Fruit fly (Drosophila melanogaster) whole organism, embryonic: ENCODE results near the gene CG9269.

Experiments used
- CG10654 ChIP-seq: fragments of 200-800 bp; sonication (Bioruptor generic); optimal IDR thresholded peaks from 2 replicates; lab custom pipeline; 2016; ENCODE audit warnings: missing biosample characterization, missing genetic modification characterization
- CG11695 ChIP-seq: fragments of 200-800 bp; sonication (Bioruptor generic); IDR thresholded peaks from 3 replicates; pipeline ENCODE4 v1.3.6; 2022; ENCODE audit warnings: missing biosample characterization, missing genetic modification characterization
- CG12219 ChIP-seq: fragments of 200-800 bp; sonication (Bioruptor generic); optimal IDR thresholded peaks from 3 replicates; lab custom pipeline; 2018; ENCODE audit warnings: missing biosample characterization, mild to moderate bottlenecking, missing genetic modification characterization
- CG12744 ChIP-seq: fragments of 200-800 bp; sonication (Bioruptor generic); optimal IDR thresholded peaks from 2 replicates; lab custom pipeline; 2016; ENCODE audit warnings: missing biosample characterization, missing genetic modification characterization
- CG13123 ChIP-seq: fragments of 200-800 bp; sonication (Bioruptor generic); optimal IDR thresholded peaks from 2 replicates; lab custom pipeline; 2016; ENCODE audit warnings: missing biosample characterization, missing genetic modification characterization
- CG13894 ChIP-seq: fragments of 200-800 bp; sonication (Bioruptor generic); optimal IDR thresholded peaks from 3 replicates; lab custom pipeline; 2018; ENCODE audit warnings: missing biosample characterization, mild to moderate bottlenecking, missing genetic modification characterization, moderate library complexity
- CG14965 ChIP-seq: fragments of 200-800 bp; sonication (Bioruptor generic); optimal IDR thresholded peaks from 2 replicates; lab custom pipeline; 2016; ENCODE audit warnings: missing biosample characterization, missing genetic modification characterization, borderline replicate concordance
- CG16779 ChIP-seq: fragments of 200-800 bp; sonication (Bioruptor generic); IDR thresholded peaks from 2 replicates; pipeline ENCODE4 v1.3.6; 2022; ENCODE audit warnings: missing biosample characterization, missing genetic modification characterization
- CG2120 ChIP-seq: fragments of 200-800 bp; sonication (Bioruptor generic); optimal IDR thresholded peaks from 3 replicates; lab custom pipeline; 2016; ENCODE audit warnings: missing biosample characterization, missing genetic modification characterization
- CG2678 ChIP-seq: fragments of 200-800 bp; sonication (Bioruptor generic); optimal IDR thresholded peaks from 3 replicates; lab custom pipeline; 2019; ENCODE audit warnings: missing biosample characterization, mild to moderate bottlenecking, missing genetic modification characterization, moderate library complexity
- CG2712 ChIP-seq: fragments of 200-800 bp; optimal IDR thresholded peaks from 3 replicates; lab custom pipeline; 2019; ENCODE audit warnings: missing biosample characterization, mild to moderate bottlenecking, missing genetic modification characterization, moderate library complexity
- CG2875 ChIP-seq: fragments of 200-800 bp; sonication (Bioruptor generic); optimal IDR thresholded peaks from 2 replicates; lab custom pipeline; 2017; ENCODE audit warnings: missing biosample characterization, mild to moderate bottlenecking, missing genetic modification characterization, missing genetic modification reagents
- CG31365 ChIP-seq: fragments of 200-800 bp; sonication (Bioruptor generic); optimal IDR thresholded peaks from 2 replicates; lab custom pipeline; 2018; ENCODE audit warnings: missing biosample characterization, mild to moderate bottlenecking, missing genetic modification characterization
- CG32772 ChIP-seq: fragments of 200-800 bp; sonication (Bioruptor generic); IDR thresholded peaks from 2 replicates; pipeline ENCODE4 v1.3.6; 2022; ENCODE audit warnings: missing biosample characterization, missing genetic modification characterization
- CG34376 ChIP-seq: fragments of 200-800 bp; sonication (Bioruptor generic); optimal IDR thresholded peaks from 2 replicates; lab custom pipeline; 2018; ENCODE audit warnings: missing biosample characterization, mild to moderate bottlenecking, missing genetic modification characterization
- CG3726 ChIP-seq: fragments of 200-800 bp; sonication (Bioruptor generic); IDR thresholded peaks from 3 replicates; pipeline ENCODE4, ENCODE4 v1.3.6; 2022; ENCODE audit warnings: missing biosample characterization, missing genetic modification characterization
- CG4360 ChIP-seq: fragments of 200-800 bp; sonication (Bioruptor generic); IDR thresholded peaks from 2 replicates; pipeline ENCODE4 v1.3.6; 2022; ENCODE audit warnings: missing biosample characterization, missing genetic modification characterization
- CG4424 ChIP-seq: fragments of 200-800 bp; sonication (Bioruptor generic); optimal IDR thresholded peaks from 3 replicates; lab custom pipeline; 2016; ENCODE audit warnings: missing biosample characterization, missing genetic modification characterization
- CG6254 ChIP-seq: fragments of 200-800 bp; sonication (Bioruptor generic); optimal IDR thresholded peaks from 3 replicates; lab custom pipeline; 2017; ENCODE audit warnings: mild to moderate bottlenecking, missing biosample characterization, missing genetic modification reagents, missing genetic modification characterization
- CG9797 ChIP-seq: fragments of 200-800 bp; sonication (Bioruptor generic); optimal IDR thresholded peaks from 3 replicates; lab custom pipeline; 2018; ENCODE audit warnings: missing biosample characterization, mild to moderate bottlenecking, missing genetic modification characterization
- CoRest ChIP-seq: fragments of 200-800 bp; sonication (Bioruptor generic); optimal IDR thresholded peaks from 3 replicates; lab custom pipeline; 2018; ENCODE audit warnings: missing biosample characterization, mild to moderate bottlenecking, missing genetic modification characterization, moderate library complexity
- D19A ChIP-seq: fragments of 200-800 bp; optimal IDR thresholded peaks from 3 replicates; lab custom pipeline; 2019; ENCODE audit warnings: missing biosample characterization, mild to moderate bottlenecking, missing genetic modification characterization, moderate library complexity
- Ets65A ChIP-seq: fragments of 200-800 bp; sonication (Bioruptor generic); peaks from one replicate; lab custom pipeline; 2016; ENCODE audit warnings: missing biosample characterization, missing genetic modification characterization
- H2.0 ChIP-seq: fragments of 200-800 bp; sonication (Bioruptor generic); IDR thresholded peaks from 2 replicates; pipeline ENCODE4 v1.3.6; 2022; ENCODE audit warnings: missing biosample characterization, missing genetic modification characterization
- HHEX ChIP-seq: fragments of 200-800 bp; sonication (Bioruptor generic); optimal IDR thresholded peaks from 3 replicates; lab custom pipeline; 2017; ENCODE audit warnings: missing biosample characterization, mild to moderate bottlenecking, missing genetic modification characterization, missing genetic modification reagents
- Hsf ChIP-seq: fragments of 200-800 bp; sonication (Bioruptor generic); optimal IDR thresholded peaks from 3 replicates; lab custom pipeline; 2016; ENCODE audit warnings: missing biosample characterization, missing genetic modification characterization
- Mad ChIP-seq: fragments of 200-800 bp; sonication (Bioruptor generic); optimal IDR thresholded peaks from 2 replicates; lab custom pipeline; 2016; ENCODE audit warnings: missing biosample characterization, missing genetic modification characterization
- Max ChIP-seq: fragments of 200-800 bp; sonication (Bioruptor generic); optimal IDR thresholded peaks from 2 replicates; lab custom pipeline; 2016; ENCODE audit warnings: missing biosample characterization, mild to moderate bottlenecking, missing genetic modification characterization
- NC2β ChIP-seq: fragments of 200-800 bp; sonication (Bioruptor generic); optimal IDR thresholded peaks from 2 replicates; lab custom pipeline; 2016; ENCODE audit warnings: missing biosample characterization, missing genetic modification characterization
- NK7.1 ChIP-seq: fragments of 200-800 bp; sonication (Bioruptor generic); optimal IDR thresholded peaks from 3 replicates; lab custom pipeline; 2016; ENCODE audit warnings: missing biosample characterization, missing genetic modification characterization
- Ptx1 ChIP-seq: fragments of 200-800 bp; sonication (Bioruptor generic); IDR thresholded peaks from 2 replicates; pipeline ENCODE4 v1.3.6; 2022; ENCODE audit warnings: missing biosample characterization, missing genetic modification characterization
- az2 ChIP-seq: fragments of 200-800 bp; sonication (Bioruptor generic); optimal IDR thresholded peaks from 3 replicates; lab custom pipeline; 2016; ENCODE audit warnings: missing biosample characterization, missing genetic modification characterization
- bcd ChIP-seq: fragments of 200-800 bp; sonication (Bioruptor generic); optimal IDR thresholded peaks from 2 replicates; lab custom pipeline; 2017; ENCODE audit warnings: missing biosample characterization, mild to moderate bottlenecking, missing genetic modification characterization
- cato ChIP-seq: fragments of 200-800 bp; sonication (Bioruptor generic); optimal IDR thresholded peaks from 2 replicates; lab custom pipeline; 2016; ENCODE audit warnings: missing biosample characterization, missing genetic modification characterization, borderline replicate concordance
- crc ChIP-seq: fragments of 200-800 bp; sonication (Bioruptor generic); optimal IDR thresholded peaks from 2 replicates; lab custom pipeline; 2016; ENCODE audit warnings: missing biosample characterization, missing genetic modification characterization
- grau ChIP-seq: fragments of 200-800 bp; optimal IDR thresholded peaks from 3 replicates; lab custom pipeline; 2019; ENCODE audit warnings: missing biosample characterization, mild to moderate bottlenecking, missing genetic modification characterization, moderate library complexity
- gt ChIP-seq: fragments of 200-800 bp; sonication (Bioruptor generic); IDR thresholded peaks from 2 replicates; pipeline ENCODE4 v1.3.6; 2022; ENCODE audit warnings: missing biosample characterization, missing genetic modification characterization
- ham ChIP-seq: fragments of 200-800 bp; sonication (Bioruptor generic); IDR thresholded peaks from 2 replicates; pipeline ENCODE4 v1.3.6; 2022; ENCODE audit warnings: missing biosample characterization, missing genetic modification characterization
- her ChIP-seq: fragments of 200-800 bp; sonication (Bioruptor generic); optimal IDR thresholded peaks from 2 replicates; lab custom pipeline; 2016; ENCODE audit warnings: missing biosample characterization, missing genetic modification characterization
- hkb ChIP-seq, 2 experiments: fragments of 200-800 bp in 1 of 2; fragments of >200 bp in 1 of 2; sonication (Bioruptor generic) in 1 of 2; IDR thresholded peaks in 1 of 2; optimal IDR thresholded peaks in 1 of 2; 2 replicates each; pipeline versions ENCODE4 v1.3.6 to Lab custom; 2017 to 2022; ENCODE audit warnings: missing biosample characterization in 1 of 2, missing genetic modification characterization in 1 of 2
- kah ChIP-seq: fragments of 200-800 bp; sonication (Bioruptor generic); optimal IDR thresholded peaks from 2 replicates; lab custom pipeline; 2018; ENCODE audit warnings: missing biosample characterization, mild to moderate bottlenecking, missing genetic modification characterization
- pzg ChIP-seq: fragments of 200-800 bp; sonication (Bioruptor generic); optimal IDR thresholded peaks from 3 replicates; lab custom pipeline; 2018; ENCODE audit warnings: missing biosample characterization, mild to moderate bottlenecking, missing genetic modification characterization, moderate library complexity
- ranshi ChIP-seq: fragments of 200-800 bp; sonication (Bioruptor generic); IDR thresholded peaks from 2 replicates; pipeline ENCODE4 v1.3.6; 2022; ENCODE audit warnings: missing biosample characterization, missing genetic modification characterization
- sc ChIP-seq, 3 experiments: fragments of >200 bp in 2 of 3; fragments of 200-800 bp in 1 of 3; sonication (Bioruptor generic) in 1 of 3; optimal IDR thresholded peaks; 2 replicates in 2 of 3; 3 replicates in 1 of 3; lab custom pipeline; 2017; ENCODE audit warnings: mild to moderate bottlenecking in 1 of 3, missing biosample characterization in 1 of 3, missing genetic modification characterization in 1 of 3, missing genetic modification reagents in 1 of 3
- sd ChIP-seq: fragments of 200-800 bp; sonication (Bioruptor generic); optimal IDR thresholded peaks from 3 replicates; lab custom pipeline; 2018; ENCODE audit warnings: missing biosample characterization, mild to moderate bottlenecking, missing genetic modification characterization, moderate library complexity
- seq ChIP-seq: fragments of 200-800 bp; sonication (Bioruptor generic); IDR thresholded peaks from 2 replicates; pipeline ENCODE4 v1.3.6; 2022; ENCODE audit warnings: missing biosample characterization, missing genetic modification characterization
- shn ChIP-seq: fragments of 200-800 bp; sonication (Bioruptor generic); optimal IDR thresholded peaks from 3 replicates; lab custom pipeline; 2016; ENCODE audit warnings: missing biosample characterization, missing genetic modification characterization
- slbo ChIP-seq: fragments of 200-800 bp; sonication (Bioruptor generic); IDR thresholded peaks from 2 replicates; pipeline ENCODE4 v1.3.6; 2022; ENCODE audit warnings: missing biosample characterization, missing genetic modification characterization
- sna ChIP-seq: fragments of 200-800 bp; sonication (Bioruptor generic); IDR thresholded peaks from 2 replicates; pipeline ENCODE4 v1.3.6; 2022; ENCODE audit warnings: missing biosample characterization, missing genetic modification characterization; ENCODE audit not compliant: partially characterized antibody
- tap ChIP-seq: fragments of 200-800 bp; optimal IDR thresholded peaks from 3 replicates; lab custom pipeline; 2019; ENCODE audit warnings: missing biosample characterization, mild to moderate bottlenecking, missing genetic modification characterization, moderate library complexity
- yki ChIP-seq: fragments of >200 bp; optimal IDR thresholded peaks from 3 replicates; lab custom pipeline; 2018

CG9269 gene

DNA sequence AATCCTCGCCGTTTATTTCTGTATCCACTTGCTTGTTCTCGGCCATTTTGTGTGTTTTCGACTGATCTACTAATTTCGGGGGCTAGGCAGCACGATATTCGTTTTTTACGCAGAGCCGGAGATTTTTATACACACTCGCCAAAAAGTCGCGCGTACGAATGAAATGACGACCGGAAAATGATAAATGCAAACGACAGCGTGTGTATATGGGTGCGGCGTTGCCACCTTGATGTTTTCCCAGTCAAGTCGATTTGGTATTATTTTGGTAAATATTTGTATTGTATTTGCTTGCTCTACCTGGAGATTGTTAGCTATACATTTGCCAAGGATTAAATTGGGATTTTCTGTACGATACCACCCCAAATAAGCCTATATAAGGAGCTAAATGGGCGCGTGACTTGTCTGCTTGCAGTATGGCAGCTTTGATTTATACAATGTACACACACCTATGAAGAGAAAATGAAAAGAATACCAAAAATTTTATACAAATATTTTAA lies 30.2 kb downstream of the CG9269 start, which contains the start of gene sqd (continued):
- TF ChIP-seq hkb (optimal IDR thresholded peaks at IDR 0.05; lab: Kevin White, UChicago) (no peak), hkb (GFP tag; IDR thresholded peaks at IDR 0.05; lab: Robert Waterston, UW) (peak; percentile 38; the same call in 1 of the 2 replicates), CG3726 (GFP tag; lab: Robert Waterston, UW) (no peak), sna (no peak), Max (GFP tag; lab: Kevin White, UChicago) (peak; percentile 82), sc (optimal IDR thresholded peaks at IDR 0.05; lab: Kevin White, UChicago) (no peak), sc (GFP tag; optimal IDR thresholded peaks at IDR 0.05; lab: Kevin White, UChicago) (peak; percentile 3), CG31365 (tag; lab: Kevin White, UChicago) (peak; percentile 47), slbo (GFP tag; lab: Robert Waterston, UW) (no peak; the same call in none of the 2 replicates), Hsf (peak; percentile 32), CG10654 (GFP tag; lab: Kevin White, UChicago) (peak; percentile 47), CG32772 (GFP tag; lab: Robert Waterston, UW) (no peak), CG4360 (GFP tag; lab: Robert Waterston, UW) (0 out of 2 replicates have a peak, but pooled peaks have one; percentile 15), az2 (GFP tag; lab: Kevin White, UChicago) (peak; percentile 9), crc (no peak), CG6254 (GFP tag; lab: Kevin White, UChicago) (peak; percentile 23), shn (GFP tag; lab: Kevin White, UChicago) (no peak), NC2β (GFP tag; lab: Kevin White, UChicago) (peak; percentile 69), yki (lab: Kevin White, UChicago) (no peak), tap (tag; lab: Kevin White, UChicago) (no peak), CG13123 (no peak), her (GFP tag; lab: Kevin White, UChicago) (peak; percentile 35), CG4424 (GFP tag; lab: Kevin White, UChicago) (peak; percentile 46), pzg (peak; percentile 58), cato (GFP tag; lab: Kevin White, UChicago) (peak; percentile 34), Ptx1 (GFP tag; lab: Robert Waterston, UW) (no peak), CG2712 (peak; percentile 10), CG34376 (GFP tag; lab: Kevin White, UChicago) (peak; percentile 54), D19A (no peak), CG12744 (no peak), CG13894 (tag; lab: Kevin White, UChicago) (no peak), CG14965 (no peak), Ets65A (GFP tag; lab: Kevin White, UChicago) (peak; percentile 90), sd (tag; lab: Kevin White, UChicago) (no peak), CoRest (tag; lab: Kevin White, UChicago) (peak; percentile 55), CG2120 (GFP tag; lab: Kevin White, UChicago) (peak; percentile 37), HHEX (GFP tag; lab: Kevin White, UChicago) (peak; percentile 42), CG16779 (GFP tag; lab: Robert Waterston, UW) (no peak), H2.0 (GFP tag; lab: Robert Waterston, UW) (no peak), CG2678 (peak; percentile 34), CG11695 (GFP tag; lab: Robert Waterston, UW) (no peak), ranshi (GFP tag; lab: Robert Waterston, UW) (no peak), grau (peak; percentile 31), CG2875 (no peak), gt (GFP tag; lab: Robert Waterston, UW) (no peak), ham (no peak), CG12219 (GFP tag; lab: Kevin White, UChicago) (peak; percentile 43), NK7.1 (GFP tag; lab: Kevin White, UChicago) (peak; percentile 5), kah (GFP tag; lab: Kevin White, UChicago) (no peak), bcd (GFP tag; lab: Kevin White, UChicago) (peak; percentile 53), Mad (peak; percentile 25), CG9797 (GFP tag; lab: Kevin White, UChicago) (peak; percentile 68), seq (GFP tag; lab: Robert Waterston, UW) (no peak)
